Worm (Caenorhabditis elegans) whole organism, early embryonic: ENCODE results near the gene C16D2.1.

ENCODE experiments used
- B0310.2 ChIP-seq: sonication (generic microtip); optimal IDR thresholded peaks from 2 replicates; lab custom pipeline; 2016; ENCODE audit warnings: mild to moderate bottlenecking, missing genetic modification characterization, missing compliant biosample characterization
- F13C5.2 ChIP-seq: sonication (generic microtip); optimal IDR thresholded peaks from 2 replicates; lab custom pipeline; 2017; ENCODE audit warnings: mild to moderate bottlenecking, missing genetic modification characterization, inconsistent platforms, missing compliant biosample characterization
- ceh-36 ChIP-seq: sonication (generic microtip); optimal IDR thresholded peaks from 2 replicates; lab custom pipeline; 2016; ENCODE audit warnings: missing genetic modification characterization, inconsistent platforms, missing compliant biosample characterization
- sea-1 ChIP-seq: fragments of 200-800 bp; sonication (Bioruptor generic); conservative IDR thresholded peaks from 2 replicates; pipeline ENCODE4 v1.3.6; 2022; ENCODE audit warnings: missing genetic modification characterization, missing compliant biosample characterization

ce11 chrII:9158029-9158428, 26.6 kb downstream of the C16D2.1 start, which contains the start of gene oac-54:
- no peak for TF ChIP-seq B0310.2 (tag; lab: Kevin White, UChicago)
- TF ChIP-seq sea-1 (GFP tag; lab: Robert Waterston, UW) = no peak
- no peak for TF ChIP-seq ceh-36 (tag; lab: Kevin White, UChicago)
- no peak for TF ChIP-seq F13C5.2
